Worm (Caenorhabditis elegans) whole organism, L1 larva: ENCODE measurements around the gene C27A2.7.

Experiments
- mdl-1 ChIP-seq, 2 experiments: fragments of 150-350 bp; optimal IDR thresholded peaks; 2 replicates each; lab custom pipeline; 2014 to 2017; ENCODE audit warnings: missing biosample characterization in 2 of 2, missing genetic modification characterization in 2 of 2, inconsistent platforms in 1 of 2
- pqm-1 ChIP-seq: sonication (generic microtip); optimal IDR thresholded peaks from 3 replicates; lab custom pipeline; 2017; ENCODE audit warnings: missing biosample characterization, missing genetic modification characterization

DNA sequence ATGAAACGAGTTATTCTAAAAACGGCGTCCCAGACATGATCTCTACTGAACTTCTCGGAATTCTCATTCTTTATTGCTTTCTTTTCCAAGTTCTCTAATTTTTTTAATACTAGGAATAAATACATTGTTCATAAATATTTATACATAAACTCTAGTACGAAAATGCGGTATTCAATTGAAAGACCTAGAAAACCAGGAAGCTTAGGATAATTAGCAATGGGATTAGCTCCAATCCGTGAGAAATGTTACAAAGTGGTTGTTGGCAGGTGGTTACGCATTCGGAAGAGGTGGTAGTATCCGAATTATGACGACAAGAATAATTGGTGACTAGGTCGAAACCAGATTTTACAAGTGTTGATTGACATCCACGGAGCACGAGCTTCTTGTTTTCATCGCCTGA, 4.2 kb downstream of the C27A2.7 start:
- TF ChIP-seq pqm-1, result no peak
- TF ChIP-seq mdl-1 (tag; optimal IDR thresholded peaks at IDR 0.05; lab: Kevin White, UChicago), result no peak
